Worm (Caenorhabditis elegans) whole organism, L4/young adult: ENCODE data around the gene scl-27.

ENCODE experiments used
- W03F9.2 ChIP-seq: fragments of 150-350 bp; optimal IDR thresholded peaks from 2 replicates; lab custom pipeline; 2014; ENCODE audit warnings: missing biosample characterization, missing genetic modification characterization
- dao-5 ChIP-seq: sonication (generic microtip); optimal IDR thresholded peaks from 2 replicates; lab custom pipeline; 2016; ENCODE audit warnings: missing genotype, missing genetic modification characterization, moderate library complexity, missing compliant biosample characterization
- him-1 ChIP-seq: sonication (generic microtip); optimal IDR thresholded peaks from 2 replicates; lab custom pipeline; 2016; ENCODE audit warnings: missing genotype, missing genetic modification reagents, missing genetic modification characterization, missing compliant biosample characterization

scl-27 gene

ce11 chrV:418432-418831, 18.6 kb downstream of the scl-27 start, which contains the start of gene Y39D8A.1:
TSS of gene Y39D8A.1 (plus strand) at chrV:418732.
- TF ChIP-seq him-1 (no peak), dao-5 (no peak), W03F9.2 (tag; lab: Kevin White, UChicago) (no peak)

- no peak for TF ChIP-seq W03F9.2 (tag; lab: Kevin White, UChicago)
- TF ChIP-seq dao-5: no peak
- no peak for TF ChIP-seq him-1
These were observed 22.3 kb downstream of the scl-27 start, which contains the start of gene dod-20 for ce11 chrV:422133-422532. TSS of gene dod-20 (plus strand) at chrV:422433.

DNA sequence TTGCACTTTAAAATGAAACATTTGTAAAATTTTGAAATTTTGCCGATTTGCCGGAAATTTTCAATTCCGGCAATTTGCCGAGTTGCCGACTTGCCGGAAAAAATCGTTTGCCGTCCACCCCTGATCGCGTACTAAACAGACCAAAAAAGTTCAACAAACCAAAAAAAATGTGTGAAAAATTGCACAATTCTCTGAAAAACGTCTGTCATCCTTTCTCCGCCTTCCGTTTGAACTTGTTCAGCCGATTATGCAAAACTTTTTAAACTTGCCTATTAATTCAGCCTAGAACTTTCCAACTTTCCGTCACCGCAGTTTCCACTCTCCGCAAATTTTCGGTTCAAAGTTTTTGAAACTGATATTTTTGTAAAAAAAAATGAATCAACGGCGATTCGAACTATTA, 24.3 kb downstream of the scl-27 start, which contains the start of gene B0554.5:
B0554.5 (plus strand) TSS at position 301 of the 400 bp plus-strand sequence.
- no peak for TF ChIP-seq W03F9.2 (tag; lab: Kevin White, UChicago)
- no peak for TF ChIP-seq him-1
- no peak for TF ChIP-seq dao-5

- TF ChIP-seq him-1: no peak
- no peak for TF ChIP-seq dao-5
- TF ChIP-seq W03F9.2 (tag; lab: Kevin White, UChicago): no peak
These were observed 29.0 kb downstream of the scl-27 start, which contains the start of gene B0554.4 for ce11 chrV:428844-429243. TSS of gene B0554.4 (plus strand) at chrV:429144.

- TF ChIP-seq dao-5: no peak
- no peak for TF ChIP-seq W03F9.2 (tag; lab: Kevin White, UChicago)
- no peak for TF ChIP-seq him-1
These were observed 33.2 kb downstream of the scl-27 start for ce11 chrV:432991-433390.

- TF ChIP-seq W03F9.2 (tag; lab: Kevin White, UChicago) (no peak), him-1 (no peak), dao-5 (no peak)
These were observed 34.1 kb downstream of the scl-27 start, which contains the start of gene B0554.2 for ce11 chrV:433898-434297. TSS of gene B0554.2 (plus strand) at chrV:434198.

DNA sequence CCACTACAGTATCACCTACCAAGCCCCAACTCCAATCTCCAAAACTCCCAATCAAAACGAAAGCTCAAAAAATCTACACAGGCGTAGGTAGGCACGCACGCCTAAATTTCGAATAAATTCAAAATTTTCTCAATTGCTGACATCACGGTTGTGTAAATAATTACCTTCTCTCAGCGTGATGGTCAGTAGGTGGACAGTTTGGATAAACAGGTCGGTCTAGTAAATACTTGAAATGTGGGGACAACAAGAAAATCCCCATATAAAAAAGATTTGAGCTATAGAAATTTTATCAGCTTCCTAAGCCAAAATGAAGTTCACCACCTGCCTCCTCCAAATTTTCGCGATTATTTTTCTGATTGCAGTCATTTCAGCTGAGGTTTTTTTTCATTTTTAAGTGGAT, 38.3 kb downstream of the scl-27 start, which contains the start of gene B0554.1:
B0554.1 (plus strand) TSS at position 301 of the 400 bp plus-strand sequence.
- no peak for TF ChIP-seq dao-5
- no peak for TF ChIP-seq him-1
- no peak for TF ChIP-seq W03F9.2 (tag; lab: Kevin White, UChicago)

- TF ChIP-seq him-1 (no peak), W03F9.2 (tag; lab: Kevin White, UChicago) (no peak), dao-5 (no peak)
These were observed 39.4 kb downstream of the scl-27 start for ce11 chrV:439183-439749.

- no peak for TF ChIP-seq him-1
- no peak for TF ChIP-seq dao-5
- no peak for TF ChIP-seq W03F9.2 (tag; lab: Kevin White, UChicago)
These were observed 41.1 kb downstream of the scl-27 start, which contains the start of gene B0554.7 for ce11 chrV:440923-441322. TSS of gene B0554.7 (minus strand) at chrV:441023.

ce11 chrV:443193-443592, 43.4 kb downstream of the scl-27 start, which contains the start of gene srh-33:
TSS of gene srh-33 (minus strand) at chrV:443293.
- TF ChIP-seq him-1 (no peak), W03F9.2 (tag; lab: Kevin White, UChicago) (no peak), dao-5 (no peak)

DNA sequence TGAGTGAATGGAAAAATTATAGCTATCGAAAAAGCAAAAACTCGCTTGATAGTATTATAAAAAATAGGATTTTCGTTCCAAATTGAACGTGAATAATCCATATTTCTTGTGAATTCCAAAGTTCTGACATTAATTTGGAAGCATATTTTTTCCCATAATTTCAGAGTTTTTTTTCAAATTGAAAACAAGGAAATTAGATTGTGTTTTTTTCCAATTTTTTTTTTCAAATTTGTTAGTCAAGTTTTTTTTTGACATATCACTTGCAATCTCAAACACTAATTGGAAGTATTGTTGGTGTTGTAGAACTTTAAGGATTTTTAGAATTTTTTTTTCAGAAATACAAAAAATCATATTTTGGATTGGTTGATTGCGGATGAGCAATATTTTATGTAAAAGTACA, 46.8 kb downstream of the scl-27 start, which contains the start of gene srh-34:
srh-34 (minus strand) TSS at position 101 of the 400 bp plus-strand sequence.
- TF ChIP-seq dao-5: no peak

DNA sequence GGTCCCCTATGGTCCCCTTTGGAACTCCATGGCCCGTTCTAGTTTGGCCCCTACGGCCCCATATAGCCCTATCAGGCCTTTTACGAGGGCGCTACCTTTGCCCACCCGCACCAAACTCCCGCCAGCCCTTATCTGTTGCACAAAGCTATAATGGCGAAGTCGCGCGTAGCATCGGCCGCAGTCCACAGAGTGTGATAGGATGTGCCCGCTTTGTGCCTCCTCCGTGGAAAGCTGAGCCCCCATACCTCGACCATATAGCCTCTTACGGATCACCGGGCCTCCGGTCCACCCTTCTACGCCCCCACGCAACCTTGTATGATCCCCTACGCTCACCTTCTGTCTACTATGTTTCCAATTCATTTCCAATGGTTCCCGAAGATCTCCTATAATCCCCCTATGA, 47.2 kb downstream of the scl-27 start:
- TF ChIP-seq dao-5 (no peak), W03F9.2 (tag; lab: Kevin White, UChicago) (no peak), him-1 (no peak)

DNA sequence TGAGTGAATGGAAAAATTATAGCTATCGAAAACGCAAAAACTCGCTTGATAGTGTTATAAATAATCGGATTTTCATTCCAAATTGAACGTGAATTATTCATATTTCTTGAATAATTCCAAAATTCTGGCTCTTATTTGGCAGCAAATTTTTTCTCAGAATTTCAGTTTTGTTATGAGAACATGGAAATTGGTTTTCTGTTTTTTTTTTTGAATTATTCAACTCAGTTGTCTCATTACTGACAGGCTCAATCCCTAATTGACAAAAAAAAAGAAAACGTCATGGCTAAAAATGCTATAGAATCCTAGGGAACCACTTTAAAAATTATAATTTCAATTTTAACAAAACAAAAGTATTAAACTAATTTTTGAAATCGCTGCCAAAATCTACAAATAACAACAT, 49.3 kb downstream of the scl-27 start, which contains the start of gene srh-35:
srh-35 (minus strand) TSS at position 101 of the 400 bp plus-strand sequence.
- no peak for TF ChIP-seq him-1
- TF ChIP-seq W03F9.2 (tag; lab: Kevin White, UChicago): no peak
- TF ChIP-seq dao-5: no peak

DNA sequence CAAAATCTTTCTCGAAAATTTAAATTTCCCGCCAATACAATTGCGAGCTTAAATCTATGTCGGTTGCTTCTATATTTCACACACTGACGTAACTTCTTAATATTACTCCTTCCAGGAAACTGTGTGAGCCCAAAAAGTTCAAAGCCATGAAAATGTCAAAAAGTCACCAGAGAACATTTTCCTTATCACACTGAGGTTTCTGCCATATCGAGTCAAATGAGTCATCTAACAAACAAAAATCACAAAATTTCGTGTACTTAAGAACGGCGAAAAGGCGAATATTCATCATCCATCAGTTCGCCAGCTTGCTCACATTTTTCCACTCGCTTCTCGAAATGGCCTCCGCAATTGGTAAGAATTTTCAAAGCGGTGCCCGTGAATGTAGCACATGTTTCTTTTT, 49.9 kb downstream of the scl-27 start, which contains the start of gene M02H5.8:
M02H5.8 (plus strand) TSS at position 297 of the 400 bp plus-strand sequence.
- TF ChIP-seq dao-5 (no peak), him-1 (no peak), W03F9.2 (tag; lab: Kevin White, UChicago) (no peak)

- TF ChIP-seq W03F9.2 (tag; lab: Kevin White, UChicago) (no peak), dao-5 (no peak), him-1 (no peak)
These were observed 51.1 kb downstream of the scl-27 start, which contains the start of gene nhr-123 for ce11 chrV:450757-451501. TSS of gene nhr-123 (plus strand) at chrV:451451.
